Worm (Caenorhabditis elegans): ENCODE results near the gene C18D11.9.

C18D11.9 gene

DNA sequence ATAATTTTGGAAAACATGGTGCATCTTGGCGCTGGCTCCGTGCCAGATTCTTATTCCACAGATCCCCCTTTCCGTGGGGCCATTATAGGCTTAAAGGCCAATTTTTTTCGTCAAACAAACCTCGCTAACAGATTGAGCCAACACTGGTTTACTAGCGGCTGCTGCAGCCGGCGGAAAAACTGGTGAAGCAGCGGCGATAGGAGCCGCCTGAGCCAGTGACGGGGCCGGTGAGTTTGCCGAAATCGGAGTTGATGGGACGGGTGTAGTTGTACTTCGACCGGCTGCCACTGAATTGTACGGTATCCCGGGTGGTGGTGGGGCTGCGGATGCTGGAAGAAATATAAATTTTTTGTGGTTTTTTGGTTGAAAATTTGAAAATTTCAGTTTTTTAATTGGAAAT, 32.8 kb downstream of the C18D11.9 start:
- TF ChIP-seq nhr-2 (tag; optimal IDR thresholded peaks at IDR 0.05) (no peak), unc-62 (GFP tag; optimal IDR thresholded peaks at IDR 0.05) (no peak)

DNA sequence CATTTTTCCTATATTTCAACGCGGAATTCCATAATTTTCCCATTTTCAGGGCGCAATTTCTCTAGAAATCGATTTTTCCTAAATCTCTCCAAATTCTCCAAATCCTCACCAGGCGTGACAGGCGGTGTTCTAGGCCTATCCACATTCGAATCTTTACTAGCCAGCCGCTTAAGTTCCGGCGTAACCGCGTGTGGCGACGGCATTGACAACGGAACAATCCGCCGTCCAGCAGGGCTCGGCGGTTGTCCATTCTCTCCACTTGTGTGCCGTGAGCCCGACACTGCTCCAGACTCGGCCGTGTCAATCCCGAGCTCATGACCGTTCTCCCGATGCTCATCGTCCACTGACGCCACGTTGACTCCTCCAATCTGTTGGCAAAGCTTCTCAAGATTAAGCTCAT, 34.1 kb downstream of the C18D11.9 start:
- no peak for TF ChIP-seq ces-1 (GFP tag; optimal IDR thresholded peaks at IDR 0.05)
- TF ChIP-seq elt-3 (tag; optimal IDR thresholded peaks at IDR 0.05) = no peak
- TF ChIP-seq unc-120 (tag; optimal IDR thresholded peaks at IDR 0.05; ENCODE audit: poor library complexity, severe bottlenecking) = no peak
- TF ChIP-seq mep-1 (tag; optimal IDR thresholded peaks at IDR 0.05) = no peak

DNA sequence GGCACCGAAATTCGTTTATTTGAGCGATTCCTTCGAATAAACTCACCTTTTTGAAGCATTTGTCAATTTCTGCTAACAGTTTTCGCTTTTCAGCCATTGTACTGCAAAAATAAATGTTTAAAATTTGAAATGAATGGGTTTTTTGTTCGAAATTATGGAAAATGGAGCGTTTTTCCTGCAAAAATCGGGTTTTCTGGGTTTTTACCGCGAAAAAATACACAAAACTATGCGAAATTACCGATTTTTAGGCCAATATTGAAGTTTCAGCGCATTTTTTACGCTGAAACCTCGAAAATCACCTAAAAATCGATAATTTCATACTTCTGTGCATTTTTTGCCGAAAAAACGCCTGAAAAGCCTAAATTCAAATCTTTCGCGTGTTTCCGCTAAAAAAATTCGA, 37.4 kb downstream of the C18D11.9 start, which contains the start of gene ntl-3:
ntl-3 (minus strand) TSS at position 101 of the 400 bp plus-strand sequence.
- TF ChIP-seq nhr-28 (tag; optimal IDR thresholded peaks at IDR 0.05) = no peak
- TF ChIP-seq snpc-4 (tag; optimal IDR thresholded peaks at IDR 0.05) = no peak
- TF ChIP-seq zip-8 (tag; optimal IDR thresholded peaks at IDR 0.05) = no peak
- TF ChIP-seq mep-1 (tag; optimal IDR thresholded peaks at IDR 0.05) = no peak
- TF ChIP-seq ham-2 (GFP tag; optimal IDR thresholded peaks at IDR 0.05) = no peak
- no peak for TF ChIP-seq drap-1 (GFP tag; optimal IDR thresholded peaks at IDR 0.05)
- no peak for TF ChIP-seq ceh-43 (GFP tag; optimal IDR thresholded peaks at IDR 0.05)
- TF ChIP-seq nhr-2 (tag; optimal IDR thresholded peaks at IDR 0.05) = no peak
- no peak for TF ChIP-seq mab-5 (tag; optimal IDR thresholded peaks at IDR 0.05)
- TF ChIP-seq bed-3 (GFP tag; optimal IDR thresholded peaks at IDR 0.05) = no peak

DNA sequence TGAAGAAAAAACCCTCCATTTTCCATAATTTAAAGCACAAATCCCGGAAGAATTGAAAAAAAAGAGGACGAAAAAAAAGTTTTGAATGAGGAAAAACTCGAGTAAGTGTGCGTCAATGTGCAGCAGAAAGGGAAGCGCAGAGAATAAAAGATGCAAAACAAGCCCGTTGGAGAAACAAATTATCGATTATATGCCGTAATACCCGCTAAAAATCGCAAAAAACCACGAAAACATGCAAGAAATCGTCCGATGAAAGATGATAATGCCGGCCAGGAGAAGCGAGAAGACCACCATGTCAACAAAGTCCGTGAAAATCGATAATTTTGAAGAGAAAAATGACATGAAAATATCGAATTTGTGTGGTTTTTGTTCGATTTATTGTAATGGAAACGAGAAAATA, 38.1 kb downstream of the C18D11.9 start:
- TF ChIP-seq ces-1 (GFP tag; optimal IDR thresholded peaks at IDR 0.05) (peak; percentile 26), flh-1 (GFP tag; optimal IDR thresholded peaks at IDR 0.05) (no peak)

DNA sequence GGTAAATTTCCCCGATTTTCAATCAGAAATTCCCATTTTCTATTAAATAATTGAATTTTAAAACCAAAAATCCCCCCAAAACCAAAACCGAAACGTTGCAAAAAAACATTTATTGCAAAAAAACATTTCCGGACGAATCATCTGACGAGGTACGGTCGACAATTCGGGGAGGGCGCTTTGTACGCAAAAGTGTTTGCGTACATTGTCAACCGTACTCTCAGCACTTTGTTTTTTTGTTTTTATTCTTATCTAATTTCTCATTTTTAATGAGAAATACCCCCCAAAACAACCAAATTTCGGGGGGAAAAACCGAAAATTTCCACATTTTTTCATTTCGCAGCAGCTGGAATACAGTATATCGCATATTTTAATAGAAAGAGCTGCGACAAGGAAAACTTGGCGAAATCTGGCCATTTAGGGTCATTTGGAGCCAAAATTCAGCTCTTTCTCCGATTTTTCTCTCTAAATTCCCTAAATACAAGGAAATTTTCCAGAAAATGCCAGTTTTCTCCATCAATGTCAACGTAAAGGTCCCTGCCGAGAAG, 38.8 kb downstream of the C18D11.9 start, which contains the start of gene mif-1:
mif-1 (plus strand) TSS at position 495 of the 545 bp plus-strand sequence.
- no peak for TF ChIP-seq sptf-1 (tag; optimal IDR thresholded peaks at IDR 0.05)
- no peak for TF ChIP-seq mab-5 (tag; optimal IDR thresholded peaks at IDR 0.05)
- TF ChIP-seq flh-1 (GFP tag; optimal IDR thresholded peaks at IDR 0.05) = no peak
- TF ChIP-seq hlh-1 (tag; optimal IDR thresholded peaks at IDR 0.05) = no peak
- TF ChIP-seq mls-2 (tag; optimal IDR thresholded peaks at IDR 0.05) = no peak
- peak; percentile 96 for TF ChIP-seq lsy-2 (tag; optimal IDR thresholded peaks at IDR 0.05)
- TF ChIP-seq nhr-76 (tag; optimal IDR thresholded peaks at IDR 0.05) = no peak
- no peak for TF ChIP-seq unc-120 (tag; optimal IDR thresholded peaks at IDR 0.05; ENCODE audit: poor library complexity, severe bottlenecking)

DNA sequence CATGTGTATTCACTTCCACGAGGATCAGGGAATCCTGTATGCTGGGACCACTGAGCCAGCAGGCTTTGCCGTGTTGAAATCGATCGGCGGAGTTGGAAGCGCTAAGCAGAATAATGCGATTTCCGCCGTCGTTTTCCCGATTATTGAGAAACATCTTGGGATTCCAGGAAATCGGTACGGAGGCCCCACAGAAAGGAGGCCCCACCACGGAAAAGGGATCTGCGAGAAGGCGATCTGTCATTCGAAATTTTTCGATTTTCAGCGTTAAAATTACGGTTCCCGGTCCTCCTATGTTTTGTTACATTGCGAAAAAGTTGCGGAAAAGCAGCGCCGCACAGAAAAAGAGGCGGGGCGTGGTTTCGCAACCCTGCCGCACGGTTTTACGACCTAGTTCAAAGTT, 39.4 kb downstream of the C18D11.9 start:
- TF ChIP-seq nhr-76 (tag; optimal IDR thresholded peaks at IDR 0.05) (no peak), M03D4.4 (tag; optimal IDR thresholded peaks at IDR 0.05) (peak; percentile 17), cnd-1 (tag; optimal IDR thresholded peaks at IDR 0.05) (peak; percentile 39), tbx-8 (GFP tag; optimal IDR thresholded peaks at IDR 0.05) (peak; percentile 8)

DNA sequence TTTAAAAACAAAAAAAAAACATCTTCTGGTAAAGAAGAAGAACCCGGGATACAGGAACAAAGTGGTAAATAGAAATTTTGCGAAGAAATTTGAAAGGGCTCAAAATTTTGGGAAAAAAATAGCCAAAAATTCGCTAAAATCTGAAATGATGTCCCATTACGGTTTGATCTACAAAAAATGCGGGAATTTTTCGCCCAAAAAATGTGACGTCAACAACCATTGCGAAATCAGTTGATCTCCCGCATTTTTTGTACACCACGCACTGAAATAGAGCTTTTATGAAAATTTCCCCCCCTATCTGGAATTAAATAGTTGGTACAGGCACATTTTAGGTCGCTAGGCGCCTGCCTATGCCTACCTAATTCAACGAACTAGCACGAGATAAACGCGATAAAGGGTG, 40.7 kb downstream of the C18D11.9 start:
- TF ChIP-seq unc-62 (GFP tag; optimal IDR thresholded peaks at IDR 0.05) = no peak
- TF ChIP-seq bed-3 (GFP tag; optimal IDR thresholded peaks at IDR 0.05) = no peak
- no peak for TF ChIP-seq zip-8 (tag; optimal IDR thresholded peaks at IDR 0.05)
- TF ChIP-seq mls-2 (tag; optimal IDR thresholded peaks at IDR 0.05) = no peak
- TF ChIP-seq nhr-76 (tag; optimal IDR thresholded peaks at IDR 0.05) = no peak
- no peak for TF ChIP-seq sptf-1 (tag; optimal IDR thresholded peaks at IDR 0.05)
- no peak for TF ChIP-seq nhr-28 (tag; optimal IDR thresholded peaks at IDR 0.05)
- no peak for TF ChIP-seq ceh-83 (GFP tag; optimal IDR thresholded peaks at IDR 0.05)
- no peak for TF ChIP-seq flh-1 (GFP tag; optimal IDR thresholded peaks at IDR 0.05)
- TF ChIP-seq tbx-8 (GFP tag; optimal IDR thresholded peaks at IDR 0.05) = no peak

DNA sequence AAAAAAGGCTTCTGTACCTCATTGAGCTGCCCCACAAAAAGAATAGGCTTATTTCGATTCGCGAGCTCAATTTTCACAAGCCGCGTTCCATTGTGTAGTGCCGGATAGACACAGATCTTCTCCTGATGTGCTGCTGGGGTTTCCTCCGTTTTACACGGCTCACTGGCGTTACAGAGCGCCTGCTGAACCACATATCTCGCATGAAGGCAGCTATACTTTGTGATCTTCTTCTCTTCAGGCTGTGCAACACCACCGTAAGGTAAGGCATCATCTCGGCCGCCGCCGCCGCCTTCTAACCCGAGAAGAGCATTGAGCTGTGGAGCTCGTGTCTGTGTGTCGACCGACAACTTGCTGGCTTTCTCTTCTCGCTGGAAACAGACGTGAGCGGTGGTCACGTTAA, 44.6 kb downstream of the C18D11.9 start:
- no peak for TF ChIP-seq cnd-1 (tag; optimal IDR thresholded peaks at IDR 0.05)
- no peak for TF ChIP-seq tbx-8 (GFP tag; optimal IDR thresholded peaks at IDR 0.05)
- TF ChIP-seq M03D4.4 (tag; optimal IDR thresholded peaks at IDR 0.05) = no peak
- TF ChIP-seq zip-8 (tag; optimal IDR thresholded peaks at IDR 0.05) = no peak
- no peak for TF ChIP-seq drap-1 (GFP tag; optimal IDR thresholded peaks at IDR 0.05)
- no peak for TF ChIP-seq nhr-237 (tag; optimal IDR thresholded peaks at IDR 0.05)
- no peak for TF ChIP-seq ztf-11 (tag; optimal IDR thresholded peaks at IDR 0.05)
- TF ChIP-seq sem-2 (GFP tag; optimal IDR thresholded peaks at IDR 0.05) = no peak
- no peak for TF ChIP-seq snpc-4 (tag; optimal IDR thresholded peaks at IDR 0.05)

All from whole organism, mixed stage, embryonic.